Worm (Caenorhabditis elegans) whole organism, L4 larva: ENCODE data around the gene F59B2.12.

Experiments used
- F26F4.8 ChIP-seq: fragments of 200-800 bp; sonication (Bioruptor generic); conservative IDR thresholded peaks from 2 replicates; pipeline ENCODE4 v1.3.6; 2022; ENCODE audit warnings: missing genetic modification characterization, missing compliant biosample characterization
- F37D6.2 ChIP-seq: sonication (generic microtip); optimal IDR thresholded peaks from 2 replicates; lab custom pipeline; 2016; ENCODE audit warnings: mild to moderate bottlenecking, missing genetic modification characterization, missing compliant biosample characterization
- R02D3.7 ChIP-seq: fragments of 150-350 bp; sonication (generic microtip); optimal IDR thresholded peaks from 3 replicates; lab custom pipeline; 2014; ENCODE audit warnings: missing biosample characterization, missing genetic modification characterization
- T20F7.1 ChIP-seq: fragments of 200-800 bp; sonication (Bioruptor generic); optimal IDR thresholded peaks from 2 replicates; lab custom pipeline; 2018; ENCODE audit warnings: mild to moderate bottlenecking, missing genetic modification characterization, missing compliant biosample characterization
- T26A8.4 ChIP-seq: fragments of 200-800 bp; sonication (Bioruptor generic); IDR thresholded peaks from 2 replicates; pipeline ENCODE4 v1.3.6; 2022; ENCODE audit warnings: missing genetic modification characterization, missing compliant biosample characterization
- Y48G9A.11 ChIP-seq: fragments of 200-800 bp; sonication (Bioruptor generic); IDR thresholded peaks from 2 replicates; pipeline ENCODE4 v1.3.6; 2022; ENCODE audit warnings: missing genetic modification reagents, missing genetic modification characterization, missing compliant biosample characterization
- Y5F2A.4 ChIP-seq: fragments of 200-800 bp; sonication (Bioruptor generic); optimal IDR thresholded peaks from 2 replicates; lab custom pipeline; 2018; ENCODE audit warnings: mild to moderate bottlenecking, missing genetic modification characterization, missing compliant biosample characterization
- ZK337.2 ChIP-seq: fragments of 200-800 bp; sonication (Bioruptor generic); IDR thresholded peaks from 2 replicates; pipeline ENCODE4 v1.3.6; 2022; ENCODE audit warnings: missing genetic modification reagents, missing genetic modification characterization, missing compliant biosample characterization
- aha-1 ChIP-seq: fragments of 150-350 bp; peaks from one replicate; lab custom pipeline; 2014; ENCODE audit warnings: missing biosample characterization, missing genetic modification characterization
- attf-4 ChIP-seq: sonication (generic microtip); optimal IDR thresholded peaks from 3 replicates; lab custom pipeline; 2017; ENCODE audit warnings: missing biosample characterization, missing genetic modification characterization
- ceh-20 ChIP-seq: fragments of 200-800 bp; sonication (Bioruptor generic); IDR thresholded peaks from 2 replicates; pipeline ENCODE4 v1.3.6; 2022; ENCODE audit warnings: missing genetic modification reagents, missing genetic modification characterization, missing compliant biosample characterization
- ceh-82 ChIP-seq: sonication (generic microtip); optimal IDR thresholded peaks from 2 replicates; lab custom pipeline; 2017; ENCODE audit warnings: missing biosample characterization, missing genetic modification characterization
- ces-1 ChIP-seq: fragments of 150-350 bp; sonication (generic microtip); optimal IDR thresholded peaks from 4 replicates; lab custom pipeline; 2014; ENCODE audit warnings: missing biosample characterization, missing genetic modification reagents, missing genetic modification characterization
- ctbp-1 ChIP-seq: fragments of 200-800 bp; sonication (Bioruptor generic); IDR thresholded peaks from 2 replicates; pipeline ENCODE4 v1.3.6; 2022; ENCODE audit warnings: missing genetic modification reagents, missing genetic modification characterization, missing compliant biosample characterization
- daf-19 ChIP-seq: fragments of 200-800 bp; sonication (Bioruptor generic); conservative IDR thresholded peaks from 2 replicates; pipeline ENCODE4 v1.3.6; 2022; ENCODE audit warnings: missing genetic modification characterization, missing compliant biosample characterization
- daf-8 ChIP-seq: fragments of 200-800 bp; sonication (Bioruptor generic); IDR thresholded peaks from 2 replicates; pipeline ENCODE4 v1.3.6; 2022; ENCODE audit warnings: missing genetic modification characterization, missing compliant biosample characterization
- dpl-1 ChIP-seq: fragments of 150-350 bp; optimal IDR thresholded peaks from 2 replicates; lab custom pipeline; 2014; ENCODE audit warnings: missing biosample characterization, missing genetic modification reagents, missing genetic modification characterization
- duxl-1 ChIP-seq: sonication (generic microtip); optimal IDR thresholded peaks from 2 replicates; lab custom pipeline; 2016; ENCODE audit warnings: mild to moderate bottlenecking, missing genetic modification characterization, moderate library complexity, missing compliant biosample characterization; ENCODE audit not compliant: poor library complexity
- dve-1 ChIP-seq: sonication (generic microtip); optimal IDR thresholded peaks from 2 replicates; lab custom pipeline; 2017; ENCODE audit warnings: antibody characterized with exemption, mild to moderate bottlenecking, missing genetic modification characterization, missing compliant biosample characterization; ENCODE audit not compliant: insufficient read depth
- egl-27 ChIP-seq: sonication (generic microtip); optimal IDR thresholded peaks from 3 replicates; lab custom pipeline; 2017; ENCODE audit warnings: missing biosample characterization, missing genetic modification reagents, missing genetic modification characterization
- fkh-10 ChIP-seq: fragments of 150-350 bp; optimal IDR thresholded peaks from 2 replicates; lab custom pipeline; 2014; ENCODE audit warnings: missing biosample characterization, missing genetic modification reagents, missing genetic modification characterization
- hif-1 ChIP-seq, 2 experiments: sonication (generic microtip); optimal IDR thresholded peaks; 2 replicates each; lab custom pipeline; 2016 to 2017; ENCODE audit warnings: missing compliant biosample characterization in 2 of 2, missing genetic modification characterization in 2 of 2, missing genetic modification reagents in 2 of 2, missing genotype in 2 of 2, mild to moderate bottlenecking in 1 of 2
- hlh-11 ChIP-seq: fragments of 200-800 bp; sonication (Bioruptor generic); optimal IDR thresholded peaks from 2 replicates; lab custom pipeline; 2018; ENCODE audit warnings: mild to moderate bottlenecking, missing genetic modification characterization, missing compliant biosample characterization
- hlh-30 ChIP-seq: sonication (generic microtip); optimal IDR thresholded peaks from 2 replicates; lab custom pipeline; 2017; ENCODE audit warnings: antibody characterized with exemption, mild to moderate bottlenecking, missing genetic modification characterization, missing compliant biosample characterization; ENCODE audit not compliant: insufficient read depth
- hmg-1.1 ChIP-seq: fragments of 200-800 bp; sonication (Bioruptor generic); IDR thresholded peaks from 2 replicates; pipeline ENCODE4 v1.3.6; 2022; ENCODE audit warnings: missing genetic modification reagents, missing genetic modification characterization, missing compliant biosample characterization
- lin-39 ChIP-seq: fragments of 150-350 bp; optimal IDR thresholded peaks from 2 replicates; lab custom pipeline; 2014; ENCODE audit warnings: missing biosample characterization, missing genetic modification reagents, missing genetic modification characterization
- lsy-2 ChIP-seq, 2 experiments: fragments of 150-350 bp in 1 of 2; sonication (generic microtip) in 1 of 2; optimal IDR thresholded peaks; 2 replicates each; lab custom pipeline; 2014 to 2017; ENCODE audit warnings: missing biosample characterization in 2 of 2, missing genetic modification characterization in 2 of 2
- mdl-1 ChIP-seq, 2 experiments: fragments of 150-350 bp in 1 of 2; sonication (generic microtip) in 1 of 2; optimal IDR thresholded peaks; 2 replicates each; lab custom pipeline; 2014 to 2017; ENCODE audit warnings: missing biosample characterization in 2 of 2, missing genetic modification characterization in 2 of 2
- mep-1 ChIP-seq: fragments of 150-350 bp; sonication (generic microtip); optimal IDR thresholded peaks from 3 replicates; lab custom pipeline; 2014; ENCODE audit warnings: missing biosample characterization, missing genetic modification characterization
- mes-2 ChIP-seq: sonication (generic microtip); optimal IDR thresholded peaks from 2 replicates; lab custom pipeline; 2016; ENCODE audit warnings: missing genotype, mild to moderate bottlenecking, missing genetic modification characterization, missing compliant biosample characterization; ENCODE audit not compliant: poor library complexity, severe bottlenecking
- mxl-3 ChIP-seq: fragments of 200-800 bp; sonication (Bioruptor generic); optimal IDR thresholded peaks from 2 replicates; lab custom pipeline; 2018; ENCODE audit warnings: mild to moderate bottlenecking, missing genetic modification characterization, missing compliant biosample characterization
- nhr-11 ChIP-seq: fragments of 150-350 bp; optimal IDR thresholded peaks from 2 replicates; lab custom pipeline; 2014; ENCODE audit warnings: missing biosample characterization, missing genetic modification characterization
- nhr-25 ChIP-seq: sonication (generic microtip); optimal IDR thresholded peaks from 2 replicates; lab custom pipeline; 2017; ENCODE audit warnings: missing genetic modification characterization, mild to moderate bottlenecking, missing compliant biosample characterization, antibody characterized with exemption, moderate library complexity, borderline replicate concordance; ENCODE audit not compliant: insufficient read depth
- nhr-28 ChIP-seq: fragments of 150-350 bp; optimal IDR thresholded peaks from 2 replicates; lab custom pipeline; 2014; ENCODE audit warnings: missing biosample characterization, missing genetic modification characterization
- nhr-77 ChIP-seq: fragments of 150-350 bp; optimal IDR thresholded peaks from 2 replicates; lab custom pipeline; 2014; ENCODE audit warnings: missing biosample characterization, missing genetic modification characterization
- rbr-2 ChIP-seq: sonication (generic microtip); optimal IDR thresholded peaks from 2 replicates; lab custom pipeline; 2016; ENCODE audit warnings: missing genotype, missing genetic modification characterization, missing compliant biosample characterization
- set-16 ChIP-seq: fragments of 200-800 bp; sonication (Bioruptor generic); IDR thresholded peaks from 2 replicates; pipeline ENCODE4 v1.3.6; 2022; ENCODE audit warnings: missing genetic modification reagents, missing genetic modification characterization, missing compliant biosample characterization
- snpc-1.2 ChIP-seq: fragments of 200-800 bp; sonication (Bioruptor generic); IDR thresholded peaks from 2 replicates; pipeline ENCODE4 v1.3.6; 2022; ENCODE audit warnings: missing genetic modification reagents, missing genetic modification characterization, missing compliant biosample characterization
- snpc-4 ChIP-seq: fragments of 150-350 bp; optimal IDR thresholded peaks from 2 replicates; lab custom pipeline; 2014; ENCODE audit warnings: missing biosample characterization, missing genetic modification characterization
- spr-1 ChIP-seq: sonication (generic microtip); optimal IDR thresholded peaks from 2 replicates; lab custom pipeline; 2016; ENCODE audit warnings: mild to moderate bottlenecking, missing genetic modification characterization, missing compliant biosample characterization
- unc-62 ChIP-seq, 3 experiments: fragments of 150-350 bp in 1 of 3; sonication (generic microtip); optimal IDR thresholded peaks in 2 of 3; peaks in 1 of 3; 1 replicate in 1 of 3; 2 replicates in 2 of 3; lab custom pipeline; 2014 to 2017; ENCODE audit warnings: missing biosample characterization in 3 of 3, missing genetic modification characterization in 3 of 3, missing genetic modification reagents in 3 of 3, missing genotype in 1 of 3
- vab-7 ChIP-seq: fragments of 200-800 bp; sonication (Bioruptor generic); IDR thresholded peaks from 2 replicates; pipeline ENCODE4 v1.3.6; 2022; ENCODE audit warnings: missing genetic modification reagents, missing genetic modification characterization, missing compliant biosample characterization
- zag-1 ChIP-seq: fragments of 150-350 bp; optimal IDR thresholded peaks from 2 replicates; lab custom pipeline; 2014; ENCODE audit warnings: missing biosample characterization, missing genetic modification characterization
- zfp-2 ChIP-seq: sonication (generic microtip); optimal IDR thresholded peaks from 2 replicates; lab custom pipeline; 2016; ENCODE audit warnings: mild to moderate bottlenecking, missing genetic modification characterization, missing compliant biosample characterization
- zip-2 ChIP-seq: fragments of 150-350 bp; optimal IDR thresholded peaks from 2 replicates; lab custom pipeline; 2014; ENCODE audit warnings: missing biosample characterization, missing genetic modification characterization

The F59B2.12 gene

DNA sequence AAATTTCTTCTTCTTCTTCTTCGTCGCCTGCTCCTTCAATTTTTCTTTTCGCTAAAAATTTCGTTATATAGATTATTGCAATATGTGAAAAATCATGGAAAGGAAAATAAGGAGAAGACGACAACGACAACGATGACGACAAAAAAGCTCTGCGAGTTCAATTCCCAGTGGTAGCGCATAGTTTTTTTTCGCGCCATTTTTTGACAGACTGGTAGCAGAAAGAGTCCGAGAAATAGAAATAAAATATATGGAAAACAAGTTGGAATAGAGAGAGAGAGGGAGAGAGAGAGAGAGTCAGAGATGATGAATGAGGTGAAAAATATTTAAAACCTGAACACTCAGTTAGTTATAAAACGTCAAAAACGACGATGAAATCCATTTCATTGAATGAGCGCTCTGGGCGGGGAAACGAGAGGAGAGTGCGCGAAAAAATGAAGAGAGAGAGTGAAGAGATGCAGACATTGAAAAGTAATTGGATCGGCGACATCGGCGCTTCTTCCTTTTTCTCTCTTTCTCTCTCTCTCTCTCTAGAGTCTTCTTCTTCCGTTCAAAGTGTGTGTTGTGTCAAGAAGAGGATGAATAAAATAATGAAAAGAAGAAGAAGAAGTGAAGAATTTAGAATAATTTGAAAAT, 35.4 kb upstream of the F59B2.12 start, which contains the start of gene pde-2:
Gene pde-2, minus strand, starts transcription at position 51 of the 633 bp plus-strand sequence.
- TF ChIP-seq nhr-11 (peak; percentile 41), daf-19 (GFP tag; lab: Robert Waterston, UW) (no peak), T20F7.1 (GFP tag; lab: Kevin White, UChicago) (no peak), mes-2 (tag; lab: Kevin White, UChicago) (peak; percentile 41), hmg-1.1 (GFP tag; lab: Robert Waterston, UW) (peak; percentile 40; the same call in 1 of the 2 replicates), egl-27 (tag; lab: Kevin White, UChicago) (no peak), nhr-25 (tag; lab: Kevin White, UChicago) (peak; percentile 30), T26A8.4 (GFP tag; lab: Robert Waterston, UW) (no peak), nhr-28 (tag; lab: Kevin White, UChicago) (peak; percentile 14), hlh-30 (tag; lab: Kevin White, UChicago) (peak; percentile 32), set-16 (GFP tag; lab: Robert Waterston, UW) (peak; percentile 39), lsy-2 (tag; optimal IDR thresholded peaks at IDR 0.05; lab: Kevin White, UChicago) (peak in 1 of 2 experiments; percentile 76), rbr-2 (peak; percentile 52), mdl-1 (tag; optimal IDR thresholded peaks at IDR 0.05; lab: Kevin White, UChicago) (peak in 1 of 2 experiments; percentile 20), dve-1 (tag; lab: Kevin White, UChicago) (no peak), mep-1 (tag; lab: Kevin White, UChicago) (peak; percentile 62), zag-1 (tag; lab: Kevin White, UChicago) (no peak), spr-1 (tag; lab: Kevin White, UChicago) (no peak), hlh-11 (tag; lab: Kevin White, UChicago) (peak; percentile 54), ces-1 (peak; percentile 51), hif-1 (tag; optimal IDR thresholded peaks at IDR 0.05; lab: Kevin White, UChicago) (peak in 1 of 2 experiments; percentile 9), aha-1 (tag; lab: Kevin White, UChicago) (peak; percentile 78), vab-7 (no peak), duxl-1 (no peak), zfp-2 (tag; lab: Kevin White, UChicago) (no peak), Y48G9A.11 (no peak), fkh-10 (GFP tag; lab: Kevin White, UChicago) (peak; percentile 70), ctbp-1 (GFP tag; lab: Robert Waterston, UW) (peak; percentile 76), attf-4 (tag; lab: Kevin White, UChicago) (no peak)

DNA sequence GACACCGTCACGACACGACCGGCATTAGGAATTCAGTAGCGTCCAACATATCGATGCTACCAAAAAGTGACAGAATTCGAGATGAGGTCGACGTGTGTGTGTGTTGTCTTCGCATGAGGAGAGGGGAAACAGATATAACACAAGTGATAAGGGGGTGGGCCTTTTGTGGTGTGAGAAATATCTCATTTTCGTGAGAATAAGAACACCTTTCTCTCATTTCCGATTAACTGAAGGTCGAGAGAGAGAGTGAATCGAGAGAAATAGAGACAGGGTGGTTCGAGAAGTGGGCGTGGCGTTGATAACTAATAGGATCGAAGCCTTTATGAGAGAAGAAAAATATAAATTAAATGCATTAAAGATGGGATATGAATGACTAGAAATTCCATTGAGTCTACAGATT, 34.3 kb upstream of the F59B2.12 start:
- 0 out of 2 replicates have a peak, but pooled peaks have one; percentile 11 for TF ChIP-seq ctbp-1 (GFP tag; lab: Robert Waterston, UW)
- no peak for TF ChIP-seq rbr-2
- TF ChIP-seq mxl-3 (GFP tag; lab: Kevin White, UChicago): peak; percentile 6
- TF ChIP-seq unc-62 (GFP tag; optimal IDR thresholded peaks at IDR 0.05 in 1 of 2; lab: Kevin White, UChicago): peak in 1 of 2 experiments; percentile 96
- no peak for TF ChIP-seq unc-62 (tag; optimal IDR thresholded peaks at IDR 0.05; lab: Kevin White, UChicago)
- no peak for TF ChIP-seq daf-19 (GFP tag; lab: Robert Waterston, UW)
- peak; percentile 41 for TF ChIP-seq nhr-25 (tag; lab: Kevin White, UChicago)
- TF ChIP-seq nhr-28 (tag; lab: Kevin White, UChicago): peak; percentile 19
- no peak for TF ChIP-seq snpc-4 (tag; lab: Kevin White, UChicago)
- TF ChIP-seq lin-39 (tag; lab: Kevin White, UChicago): no peak

DNA sequence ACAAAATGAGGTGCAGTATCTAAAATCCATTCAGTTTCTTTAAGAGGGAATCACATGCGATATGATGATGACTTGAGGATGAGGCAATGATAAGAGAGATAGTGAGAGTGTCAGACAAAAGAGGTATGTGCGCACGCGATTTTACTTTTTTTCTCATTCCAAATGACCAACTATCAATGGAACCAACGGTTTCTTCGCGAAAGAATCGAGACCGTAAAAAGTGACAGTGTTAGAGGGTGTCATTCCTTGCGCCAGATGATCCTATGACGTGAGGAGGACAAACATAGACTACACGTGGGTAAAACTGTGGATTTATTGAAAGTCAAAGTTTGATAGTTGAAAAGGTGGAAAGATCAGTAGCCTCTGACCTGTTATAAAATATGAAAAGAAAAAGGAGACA, 33.6 kb upstream of the F59B2.12 start:
- no peak for TF ChIP-seq T26A8.4 (GFP tag; lab: Robert Waterston, UW)
- TF ChIP-seq F37D6.2 (tag; lab: Kevin White, UChicago): no peak
- no peak for TF ChIP-seq ceh-82 (tag; lab: Kevin White, UChicago)
- TF ChIP-seq ZK337.2: no peak
- TF ChIP-seq R02D3.7 (tag; lab: Kevin White, UChicago): no peak
- TF ChIP-seq daf-8 (GFP tag; lab: Robert Waterston, UW): no peak
- peak; percentile 53 to 95 for TF ChIP-seq mdl-1 (tag; optimal IDR thresholded peaks at IDR 0.05; lab: Kevin White, UChicago)
- TF ChIP-seq mep-1 (tag; lab: Kevin White, UChicago): no peak
- no peak for TF ChIP-seq snpc-1.2 (GFP tag; lab: Robert Waterston, UW)
- no peak for TF ChIP-seq hmg-1.1 (GFP tag; lab: Robert Waterston, UW)
- TF ChIP-seq Y5F2A.4 (GFP tag; lab: Kevin White, UChicago): no peak
- TF ChIP-seq vab-7: no peak
- no peak for TF ChIP-seq dpl-1 (GFP tag; lab: Kevin White, UChicago)
- TF ChIP-seq zip-2 (tag; lab: Kevin White, UChicago): no peak
- TF ChIP-seq ceh-20 (GFP tag; lab: Robert Waterston, UW): no peak
- TF ChIP-seq F26F4.8: no peak
- no peak for TF ChIP-seq daf-19 (GFP tag; lab: Robert Waterston, UW)
- peak; percentile 33 for TF ChIP-seq nhr-77 (tag; lab: Kevin White, UChicago)
- TF ChIP-seq hif-1 (tag; optimal IDR thresholded peaks at IDR 0.05; lab: Kevin White, UChicago): no peak
